Fruit fly (Drosophila melanogaster) ovary, adult (tissue): ENCODE data around the gene CG1764.
A peak's percentile ranks its signal among the peaks of the same experiment; 100 is the strongest.

Experiments used
- CG17801 ChIP-seq: fragments of 200-800 bp; optimal IDR thresholded peaks from 2 replicates; lab custom pipeline; 2019; ENCODE audit warnings: missing biosample characterization, mild to moderate bottlenecking, missing genetic modification characterization, moderate library complexity; ENCODE audit not compliant: partially characterized antibody

Gene CG1764

DNA sequence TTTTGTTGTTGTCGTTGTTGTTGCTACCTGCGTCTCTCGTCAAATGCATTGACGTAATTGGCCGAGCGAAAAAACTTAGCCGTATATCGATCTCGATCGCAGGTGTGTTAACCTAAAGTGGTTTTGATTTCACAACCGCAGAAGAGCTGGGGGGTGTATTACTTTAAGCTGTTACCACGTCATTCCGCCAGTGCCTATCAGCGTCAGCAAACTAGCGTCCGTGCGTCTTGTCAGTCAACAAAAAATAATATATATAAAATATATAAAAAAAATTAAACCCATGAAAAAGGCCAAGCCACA is at the start of gene CG1764:
Gene CG1764, minus strand, starts transcription at position 101 of the 300 bp plus-strand sequence.
- no peak for TF ChIP-seq CG17801 (GFP tag; lab: Kevin White, UChicago)

DNA sequence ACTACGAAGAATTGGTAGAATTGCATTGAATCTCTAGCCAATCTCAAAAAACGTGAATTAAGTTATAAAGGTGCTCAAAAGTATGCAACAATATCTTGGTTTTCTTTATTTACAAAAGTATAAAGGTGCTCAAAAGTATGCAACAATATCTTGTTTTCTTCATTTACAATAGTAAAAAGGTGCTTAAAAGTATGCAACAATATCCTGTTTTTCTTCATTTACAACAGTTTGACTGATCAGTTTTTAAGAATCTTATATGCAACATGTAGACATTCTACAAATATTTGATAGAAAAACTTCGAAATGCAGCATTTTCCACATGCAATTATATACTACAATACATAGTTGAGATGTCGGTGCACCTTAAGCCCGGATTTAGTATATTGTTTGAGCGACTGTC is 44.8 kb upstream of the CG1764 start:
- no peak for TF ChIP-seq CG17801 (GFP tag; lab: Kevin White, UChicago)

dm6 chrX:13345327-13345726 is 43.1 kb upstream of the CG1764 start:
- TF ChIP-seq CG17801 (GFP tag; lab: Kevin White, UChicago), result no peak

DNA sequence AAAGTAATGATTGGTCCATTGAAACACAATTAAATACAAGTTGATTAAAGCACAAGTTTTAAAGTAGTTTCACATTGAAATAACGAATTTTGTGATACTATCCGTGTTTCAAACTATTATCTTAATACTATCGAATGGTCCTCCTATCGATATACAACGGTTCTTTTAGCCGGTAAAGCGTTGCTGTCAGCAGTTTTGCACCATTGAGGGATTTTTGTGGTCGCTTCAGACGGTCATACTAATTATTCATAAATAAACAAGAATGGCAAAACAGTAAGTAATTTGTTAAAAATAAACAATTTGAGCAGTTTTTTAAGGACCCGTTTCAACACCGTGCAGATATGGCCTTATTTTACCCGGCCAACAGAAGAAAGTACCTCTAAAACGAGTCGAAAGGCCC is 35.9 kb upstream of the CG1764 start, which contains the start of gene CG15747:
Gene CG15747, plus strand, starts transcription at position 206 of the 400 bp plus-strand sequence.
- TF ChIP-seq CG17801 (GFP tag; lab: Kevin White, UChicago), result no peak

DNA sequence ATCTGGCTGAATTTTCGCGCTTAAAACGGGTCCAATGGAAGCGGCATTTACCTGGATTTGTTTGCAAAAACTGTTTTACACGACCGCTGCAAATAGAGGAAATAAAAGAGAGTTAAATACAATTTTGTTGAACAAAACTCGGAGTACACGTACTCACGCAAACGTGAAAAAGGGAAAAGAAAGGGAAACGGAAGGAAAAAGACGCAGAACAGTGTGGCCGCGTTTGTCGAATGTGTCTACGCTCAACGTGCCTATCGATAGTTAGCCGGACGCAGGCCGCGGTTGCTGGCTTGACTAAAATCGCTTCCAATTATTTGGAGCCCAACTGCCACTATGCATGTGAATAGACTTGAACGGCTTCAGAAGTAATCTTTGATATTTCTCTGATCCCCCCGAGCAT is 35.2 kb upstream of the CG1764 start, which contains the start of gene RpS15Aa:
Gene RpS15Aa, minus strand, starts transcription at position 252 of the 400 bp plus-strand sequence.
- peak; percentile 90 for TF ChIP-seq CG17801 (GFP tag; lab: Kevin White, UChicago)

dm6 chrX:13334434-13335146 is 32.4 kb upstream of the CG1764 start:
- peak; percentile 23 for TF ChIP-seq CG17801 (GFP tag; lab: Kevin White, UChicago)

DNA sequence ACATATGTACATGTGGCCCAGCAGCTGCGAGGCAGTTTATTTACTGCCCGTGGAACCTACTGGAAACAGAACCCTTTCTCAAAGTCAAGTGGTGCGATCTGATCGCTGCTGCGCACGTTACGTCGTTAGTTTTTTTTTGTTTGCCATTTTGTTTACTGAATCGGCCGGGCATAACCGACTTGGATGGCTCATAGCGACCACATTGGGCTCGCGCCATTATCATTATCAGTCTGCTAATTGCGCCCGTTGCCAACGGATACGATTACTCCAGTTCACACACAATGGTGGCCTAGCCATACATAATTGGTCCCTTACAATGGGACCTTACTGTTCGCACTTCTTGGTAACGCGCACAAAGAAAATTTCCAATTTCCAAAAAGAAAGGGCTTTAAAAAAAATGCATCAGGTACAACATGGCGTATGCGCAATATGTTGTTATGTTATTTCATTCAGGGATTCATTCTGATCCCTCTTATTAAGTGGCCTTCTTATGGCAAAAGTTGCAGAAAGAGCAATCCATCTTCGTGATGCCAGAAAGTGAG is 30.6 kb upstream of the CG1764 start:
- TF ChIP-seq CG17801 (GFP tag; lab: Kevin White, UChicago), result peak; percentile 17

DNA sequence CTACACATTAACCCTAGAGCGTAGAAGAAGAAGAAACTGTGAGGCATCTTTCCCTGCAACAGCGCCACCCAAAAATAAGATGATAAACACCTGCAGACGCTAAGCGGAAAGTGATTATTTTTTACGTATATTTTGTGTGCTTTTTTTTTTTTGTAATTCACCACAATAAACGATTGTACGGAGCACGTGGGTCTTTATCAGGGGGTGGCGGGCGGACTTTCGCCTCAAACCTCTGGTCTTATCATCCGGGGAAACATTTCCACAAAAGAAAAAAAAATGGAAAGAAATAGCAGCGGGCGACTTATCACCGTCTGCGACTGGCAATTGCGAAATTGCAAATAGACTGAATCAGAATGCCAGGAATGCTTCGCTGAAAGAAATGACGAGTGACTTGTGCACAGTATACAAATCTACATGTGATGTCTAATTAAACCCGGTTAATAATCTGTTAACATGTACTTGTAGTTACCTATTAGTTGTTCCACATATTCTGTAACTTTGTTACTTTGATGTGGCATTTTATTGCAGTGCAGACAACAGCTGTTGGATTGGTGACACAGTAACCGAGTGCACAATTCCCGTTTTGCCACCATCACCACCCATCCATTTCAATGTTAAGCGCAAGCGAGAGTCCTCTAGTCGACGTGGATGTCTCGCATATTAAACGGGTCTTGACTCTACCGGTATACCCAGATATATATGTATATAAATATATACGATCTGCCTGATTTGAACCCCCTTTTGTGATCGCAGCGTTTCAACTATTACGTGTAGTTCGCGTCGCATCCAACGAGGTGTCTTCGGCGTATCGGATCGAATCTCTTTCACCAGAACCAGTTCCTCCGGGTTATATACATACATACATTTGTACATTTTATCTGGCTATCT is 29.8 kb upstream of the CG1764 start:
- peak; percentile 56 for TF ChIP-seq CG17801 (GFP tag; lab: Kevin White, UChicago)

dm6 chrX:13329572-13330046 is 27.4 kb upstream of the CG1764 start, which contains the start of gene Prx2:
TSS of gene Prx2 (plus strand) at chrX:13329824.
- peak; percentile 69 for TF ChIP-seq CG17801 (GFP tag; lab: Kevin White, UChicago)

- no peak for TF ChIP-seq CG17801 (GFP tag; lab: Kevin White, UChicago)
These were observed 23.1 kb upstream of the CG1764 start for dm6 chrX:13325310-13325709.

dm6 chrX:13323526-13323925 is 21.3 kb upstream of the CG1764 start:
- no peak for TF ChIP-seq CG17801 (GFP tag; lab: Kevin White, UChicago)

dm6 chrX:13323114-13323513 is 20.9 kb upstream of the CG1764 start:
- peak; percentile 33 for TF ChIP-seq CG17801 (GFP tag; lab: Kevin White, UChicago)

DNA sequence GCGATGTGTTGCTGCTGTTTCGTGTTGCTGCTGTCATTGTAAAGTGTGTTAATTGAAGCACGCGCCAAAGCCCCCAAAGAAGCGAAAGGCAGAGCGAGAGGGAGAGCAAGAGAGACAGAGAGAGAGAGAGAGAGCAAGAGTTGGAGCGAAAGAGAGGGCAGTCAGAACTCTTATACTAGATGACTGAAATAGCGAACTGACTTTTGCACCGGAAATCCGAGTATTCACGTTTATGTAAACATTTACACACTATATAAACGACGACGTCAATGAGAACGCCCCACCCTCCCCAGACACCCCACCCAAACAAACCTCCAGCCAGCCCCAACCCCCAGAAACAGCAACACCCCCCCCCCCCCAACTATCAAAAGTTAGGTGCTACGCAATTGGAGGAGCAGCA is 20.2 kb upstream of the CG1764 start:
- peak; percentile 9 for TF ChIP-seq CG17801 (GFP tag; lab: Kevin White, UChicago)

- TF ChIP-seq CG17801 (GFP tag; lab: Kevin White, UChicago), result no peak
These were observed 18.7 kb upstream of the CG1764 start for dm6 chrX:13320697-13321445.
